Worm (Caenorhabditis elegans) whole organism, mixed stage, embryonic: Measurements from ENCODE around the gene F46H5.11.

Experiments used
- M03D4.4 ChIP-seq: sonication (generic microtip); optimal IDR thresholded peaks from 2 replicates; lab custom pipeline; 2017; ENCODE audit warnings: mild to moderate bottlenecking, missing genetic modification characterization, missing compliant biosample characterization
- bed-3 ChIP-seq: fragments of 200-800 bp; sonication (Bioruptor generic); optimal IDR thresholded peaks from 3 replicates; lab custom pipeline; 2018; ENCODE audit warnings: mild to moderate bottlenecking, missing genetic modification characterization, moderate library complexity, missing compliant biosample characterization
- blmp-1 ChIP-seq: fragments of 150-350 bp; optimal IDR thresholded peaks from 2 replicates; lab custom pipeline; 2014; ENCODE audit warnings: missing biosample characterization, missing genetic modification characterization
- ceh-39 ChIP-seq: fragments of 150-350 bp; optimal IDR thresholded peaks from 2 replicates; lab custom pipeline; 2014; ENCODE audit warnings: missing biosample characterization, missing genetic modification characterization
- ceh-43 ChIP-seq: fragments of 200-800 bp; sonication (Bioruptor generic); optimal IDR thresholded peaks from 2 replicates; lab custom pipeline; 2018; ENCODE audit warnings: mild to moderate bottlenecking, missing genetic modification characterization, moderate library complexity, missing compliant biosample characterization
- ceh-83 ChIP-seq: fragments of 200-800 bp; sonication (Bioruptor generic); optimal IDR thresholded peaks from 2 replicates; lab custom pipeline; 2018; ENCODE audit warnings: mild to moderate bottlenecking, missing genetic modification characterization, missing compliant biosample characterization
- ces-1 ChIP-seq: fragments of 150-350 bp; optimal IDR thresholded peaks from 2 replicates; lab custom pipeline; 2014; ENCODE audit warnings: missing biosample characterization, missing genetic modification reagents, missing genetic modification characterization
- cnd-1 ChIP-seq: fragments of 200-800 bp; sonication (Bioruptor generic); optimal IDR thresholded peaks from 2 replicates; lab custom pipeline; 2018; ENCODE audit warnings: mild to moderate bottlenecking, missing genetic modification characterization, missing compliant biosample characterization
- elt-1 ChIP-seq: sonication (generic microtip); optimal IDR thresholded peaks from 2 replicates; lab custom pipeline; 2017; ENCODE audit warnings: missing genetic modification characterization, mild to moderate bottlenecking, missing compliant biosample characterization, antibody characterized with exemption, moderate library complexity, borderline replicate concordance; ENCODE audit not compliant: insufficient read depth
- elt-3 ChIP-seq: fragments of 150-350 bp; optimal IDR thresholded peaks from 2 replicates; lab custom pipeline; 2014; ENCODE audit warnings: missing biosample characterization, missing genetic modification characterization
- flh-1 ChIP-seq: fragments of 200-800 bp; sonication (Bioruptor generic); optimal IDR thresholded peaks from 2 replicates; lab custom pipeline; 2018; ENCODE audit warnings: mild to moderate bottlenecking, missing genetic modification characterization, moderate library complexity, missing compliant biosample characterization
- ham-2 ChIP-seq: fragments of 200-800 bp; sonication (Bioruptor generic); optimal IDR thresholded peaks from 2 replicates; lab custom pipeline; 2018; ENCODE audit warnings: mild to moderate bottlenecking, missing genetic modification characterization, missing compliant biosample characterization
- hlh-1 ChIP-seq: fragments of 150-350 bp; optimal IDR thresholded peaks from 2 replicates; lab custom pipeline; 2014; ENCODE audit warnings: missing biosample characterization, missing genetic modification reagents, missing genetic modification characterization
- lin-13 ChIP-seq: fragments of 150-350 bp; optimal IDR thresholded peaks from 2 replicates; lab custom pipeline; 2014; ENCODE audit warnings: missing biosample characterization, missing genetic modification characterization
- lin-32 ChIP-seq: fragments of 200-800 bp; sonication (Bioruptor generic); optimal IDR thresholded peaks from 2 replicates; lab custom pipeline; 2018; ENCODE audit warnings: mild to moderate bottlenecking, missing genetic modification characterization, missing compliant biosample characterization
- lsy-2 ChIP-seq: fragments of 150-350 bp; optimal IDR thresholded peaks from 2 replicates; lab custom pipeline; 2014; ENCODE audit warnings: missing biosample characterization, missing genetic modification characterization
- mab-5 ChIP-seq: fragments of 150-350 bp; optimal IDR thresholded peaks from 2 replicates; lab custom pipeline; 2014; ENCODE audit warnings: missing biosample characterization, missing genetic modification characterization
- mep-1 ChIP-seq: fragments of 150-350 bp; optimal IDR thresholded peaks from 2 replicates; lab custom pipeline; 2017; ENCODE audit warnings: missing biosample characterization, missing genetic modification reagents, missing genetic modification characterization, inconsistent platforms
- mls-2 ChIP-seq: sonication (generic microtip); optimal IDR thresholded peaks from 2 replicates; lab custom pipeline; 2016; ENCODE audit warnings: mild to moderate bottlenecking, missing genetic modification characterization, moderate library complexity, missing compliant biosample characterization
- nhr-12 ChIP-seq: fragments of 150-350 bp; optimal IDR thresholded peaks from 2 replicates; lab custom pipeline; 2014; ENCODE audit warnings: missing biosample characterization, missing genetic modification characterization
- nhr-2 ChIP-seq: fragments of 150-350 bp; optimal IDR thresholded peaks from 2 replicates; lab custom pipeline; 2014; ENCODE audit warnings: missing biosample characterization, missing genetic modification characterization
- nhr-237 ChIP-seq: fragments of 150-350 bp; optimal IDR thresholded peaks from 2 replicates; lab custom pipeline; 2014; ENCODE audit warnings: missing biosample characterization, missing genetic modification characterization
- nhr-28 ChIP-seq: fragments of 150-350 bp; optimal IDR thresholded peaks from 2 replicates; lab custom pipeline; 2014; ENCODE audit warnings: missing biosample characterization, missing genetic modification characterization
- nhr-76 ChIP-seq: sonication (generic microtip); optimal IDR thresholded peaks from 2 replicates; lab custom pipeline; 2017; ENCODE audit warnings: missing biosample characterization, missing genetic modification characterization
- pha-4 ChIP-seq: fragments of 150-350 bp; optimal IDR thresholded peaks from 2 replicates; lab custom pipeline; 2018; ENCODE audit warnings: missing biosample characterization, missing genetic modification reagents, missing genetic modification characterization
- sem-2 ChIP-seq: fragments of 200-800 bp; sonication (Bioruptor generic); optimal IDR thresholded peaks from 2 replicates; lab custom pipeline; 2018; ENCODE audit warnings: mild to moderate bottlenecking, missing genetic modification characterization, missing compliant biosample characterization
- snpc-4 ChIP-seq: fragments of 150-350 bp; optimal IDR thresholded peaks from 2 replicates; lab custom pipeline; 2014; ENCODE audit warnings: missing biosample characterization, missing genetic modification characterization
- sptf-1 ChIP-seq: sonication (generic microtip); optimal IDR thresholded peaks from 2 replicates; lab custom pipeline; 2017; ENCODE audit warnings: mild to moderate bottlenecking, missing genetic modification characterization, moderate library complexity, missing compliant biosample characterization
- unc-120 ChIP-seq: sonication (generic microtip); optimal IDR thresholded peaks from 2 replicates; lab custom pipeline; 2017; ENCODE audit warnings: missing genetic modification characterization, missing compliant biosample characterization; ENCODE audit not compliant: poor library complexity, severe bottlenecking
- unc-39 ChIP-seq: fragments of 150-350 bp; optimal IDR thresholded peaks from 2 replicates; lab custom pipeline; 2014; ENCODE audit warnings: missing biosample characterization, missing genetic modification characterization
- unc-62 ChIP-seq: fragments of 150-350 bp; optimal IDR thresholded peaks from 2 replicates; lab custom pipeline; 2014; ENCODE audit warnings: missing biosample characterization, missing genetic modification reagents, missing genetic modification characterization
- zip-8 ChIP-seq: fragments of 150-350 bp; optimal IDR thresholded peaks from 2 replicates; lab custom pipeline; 2014; ENCODE audit warnings: missing biosample characterization, missing genetic modification characterization
- ztf-11 ChIP-seq: fragments of 150-350 bp; optimal IDR thresholded peaks from 2 replicates; lab custom pipeline; 2014; ENCODE audit warnings: missing biosample characterization, missing genetic modification characterization

Gene F46H5.11

DNA sequence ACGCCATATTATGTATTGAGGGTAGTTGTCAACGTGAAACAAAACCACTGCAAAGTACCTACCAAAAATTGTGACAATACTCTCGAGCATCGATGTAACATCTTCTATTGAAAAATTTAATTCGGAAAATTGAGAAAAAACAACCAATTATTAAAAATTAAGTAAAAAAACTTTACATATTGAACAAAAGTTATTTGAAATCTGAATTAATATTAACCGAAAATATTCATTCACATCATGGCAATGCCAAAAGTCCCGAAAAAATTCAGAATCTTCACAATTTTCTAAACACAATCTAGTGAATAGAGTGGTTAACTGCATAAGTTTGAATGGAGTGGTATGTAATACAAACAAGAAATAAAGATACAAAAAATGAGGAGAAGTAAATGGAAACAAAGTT lies 33.3 kb downstream of the F46H5.11 start, which contains the start of gene F46H5.3:
TSS of gene F46H5.3 (minus strand) at position 101 of the 400 bp plus-strand sequence.
- TF ChIP-seq unc-120 (tag; lab: Kevin White, UChicago) (no peak), blmp-1 (no peak), nhr-237 (tag; lab: Kevin White, UChicago) (no peak), bed-3 (GFP tag; lab: Kevin White, UChicago) (no peak), ztf-11 (no peak), mab-5 (tag; lab: Kevin White, UChicago) (no peak), mep-1 (no peak), mls-2 (tag; lab: Kevin White, UChicago) (no peak), lsy-2 (tag; lab: Kevin White, UChicago) (no peak), sem-2 (no peak)

DNA sequence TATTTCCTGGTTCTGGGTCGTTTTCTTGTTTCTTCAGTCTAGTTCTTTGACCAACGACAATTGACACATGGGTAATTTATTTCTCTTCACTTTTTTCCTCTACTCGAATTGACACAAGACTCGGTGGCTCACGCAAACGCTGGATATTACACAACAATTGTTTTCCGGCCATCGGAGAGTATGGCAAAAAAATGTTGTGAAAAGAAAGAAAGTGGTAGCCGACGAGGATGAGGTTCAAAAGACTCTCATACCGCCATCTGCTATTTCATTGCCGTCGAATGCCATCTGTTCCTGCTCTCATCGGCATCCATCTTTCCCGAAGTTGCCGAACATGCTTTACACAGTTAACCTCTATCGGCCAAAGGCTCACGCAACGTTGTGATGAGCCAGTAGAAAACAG lies 35.2 kb downstream of the F46H5.11 start:
- no peak for TF ChIP-seq lin-13 (tag; lab: Kevin White, UChicago)
- no peak for TF ChIP-seq snpc-4
- TF ChIP-seq unc-120 (tag; lab: Kevin White, UChicago) = peak; percentile 87
- TF ChIP-seq cnd-1 = peak; percentile 90
- peak; percentile 50 for TF ChIP-seq unc-62
- no peak for TF ChIP-seq sem-2
- TF ChIP-seq lin-32 (GFP tag; lab: Kevin White, UChicago) = peak; percentile 24
- TF ChIP-seq nhr-28 (tag; lab: Kevin White, UChicago) = no peak
- TF ChIP-seq hlh-1 (tag; lab: Kevin White, UChicago) = peak; percentile 93

DNA sequence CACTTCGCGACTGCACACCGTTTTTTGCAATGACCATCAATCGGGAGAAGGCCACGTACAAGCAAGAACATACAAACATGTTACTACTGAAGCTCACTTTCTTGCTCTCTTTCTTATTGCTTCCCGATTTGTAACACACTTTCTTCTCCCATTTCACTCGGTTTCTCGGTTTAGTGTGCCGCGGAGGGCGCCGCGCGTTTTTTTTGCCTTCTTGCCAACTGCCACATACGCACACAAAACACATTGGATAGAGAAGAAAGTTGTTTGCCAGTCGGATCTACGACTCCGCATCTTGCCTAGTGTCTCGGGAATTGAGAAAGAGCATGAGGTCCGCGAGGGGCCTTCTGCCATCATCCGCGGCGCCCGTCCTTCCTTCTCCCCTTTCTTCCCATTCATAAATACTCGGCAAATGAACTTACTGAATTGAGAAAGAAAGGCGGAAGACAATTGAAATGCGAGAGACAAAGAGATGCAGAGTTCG lies 37.1 kb downstream of the F46H5.11 start:
- TF ChIP-seq zip-8 (tag; lab: Kevin White, UChicago) = no peak
- peak; percentile 13 for TF ChIP-seq mep-1
- TF ChIP-seq nhr-28 (tag; lab: Kevin White, UChicago) = no peak
- TF ChIP-seq lin-13 (tag; lab: Kevin White, UChicago) = no peak
- no peak for TF ChIP-seq mls-2 (tag; lab: Kevin White, UChicago)
- peak; percentile 27 for TF ChIP-seq hlh-1 (tag; lab: Kevin White, UChicago)
- TF ChIP-seq lin-32 (GFP tag; lab: Kevin White, UChicago) = no peak
- TF ChIP-seq sem-2 = no peak
- TF ChIP-seq ces-1 (GFP tag; lab: Kevin White, UChicago) = peak; percentile 81
- no peak for TF ChIP-seq mab-5 (tag; lab: Kevin White, UChicago)
- TF ChIP-seq ceh-83 (GFP tag; lab: Kevin White, UChicago) = no peak
- TF ChIP-seq bed-3 (GFP tag; lab: Kevin White, UChicago) = no peak
- peak; percentile 45 for TF ChIP-seq unc-39
- no peak for TF ChIP-seq sptf-1 (tag; lab: Kevin White, UChicago)
- no peak for TF ChIP-seq nhr-2 (tag; lab: Kevin White, UChicago)
- TF ChIP-seq snpc-4 = no peak
- TF ChIP-seq nhr-12 (tag; lab: Kevin White, UChicago) = no peak
- no peak for TF ChIP-seq ceh-39 (tag; lab: Kevin White, UChicago)
- no peak for TF ChIP-seq elt-1 (tag; lab: Kevin White, UChicago)
- no peak for TF ChIP-seq elt-3 (tag; lab: Kevin White, UChicago)
- TF ChIP-seq nhr-76 (tag; lab: Kevin White, UChicago) = no peak
- no peak for TF ChIP-seq flh-1
- TF ChIP-seq blmp-1 = no peak
- no peak for TF ChIP-seq pha-4 (tag; lab: Kevin White, UChicago)
- TF ChIP-seq unc-120 (tag; lab: Kevin White, UChicago) = peak; percentile 78
- no peak for TF ChIP-seq ham-2 (GFP tag; lab: Kevin White, UChicago)
- TF ChIP-seq ceh-43 (GFP tag; lab: Kevin White, UChicago) = no peak

DNA sequence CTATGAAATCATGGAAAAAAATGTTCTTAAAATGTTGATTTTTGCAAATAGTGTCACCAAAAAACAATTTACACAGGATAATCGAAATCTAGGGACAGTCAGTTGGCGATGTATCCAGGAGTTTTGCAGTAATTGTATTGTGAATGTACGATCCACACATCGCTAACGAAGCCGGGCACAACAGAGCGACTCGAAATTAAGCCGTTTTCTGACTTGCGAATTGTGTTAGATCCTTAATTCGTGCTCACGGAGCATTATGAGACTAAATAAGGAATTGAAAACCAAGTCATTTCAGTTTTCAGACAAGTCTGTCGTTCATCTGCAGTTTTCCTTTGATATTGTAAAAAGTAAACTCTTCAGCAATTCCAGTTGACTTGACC lies 37.8 kb downstream of the F46H5.11 start:
- TF ChIP-seq hlh-1 (tag; lab: Kevin White, UChicago) = no peak
- TF ChIP-seq ceh-83 (GFP tag; lab: Kevin White, UChicago) = no peak
- TF ChIP-seq elt-3 (tag; lab: Kevin White, UChicago) = no peak
- TF ChIP-seq nhr-76 (tag; lab: Kevin White, UChicago) = no peak
- TF ChIP-seq ztf-11 = no peak
- TF ChIP-seq cnd-1 = no peak
- TF ChIP-seq mab-5 (tag; lab: Kevin White, UChicago) = no peak
- no peak for TF ChIP-seq unc-39
- no peak for TF ChIP-seq elt-1 (tag; lab: Kevin White, UChicago)
- no peak for TF ChIP-seq M03D4.4 (tag; lab: Kevin White, UChicago)
